Fruit fly (Drosophila melanogaster): ENCODE measurements around the gene CG11594.
A peak's percentile ranks its signal among the peaks of the same experiment; 100 is the strongest.

The CG11594 gene

dm6 chr3L:4040247-4040925 lies 14.6 kb upstream of the CG11594 start, which contains the start of the genes CG11593 and Rcd5 (continued):
- no peak for TF ChIP-seq Hr4 (GFP tag; optimal IDR thresholded peaks at IDR 0.05)
- TF ChIP-seq svp (GFP tag): no peak
- TF ChIP-seq fkh (GFP tag; optimal IDR thresholded peaks at IDR 0.05): no peak
- TF ChIP-seq Eip78C (GFP tag): no peak
- peak; percentile 83 for TF ChIP-seq CG6163 (GFP tag; IDR thresholded peaks at IDR 0.05)
- no peak for TF ChIP-seq ss (GFP tag; optimal IDR thresholded peaks at IDR 0.05)
- peak; percentile 71 for TF ChIP-seq CG11902 (GFP tag; optimal IDR thresholded peaks at IDR 0.05)
- TF ChIP-seq Blimp-1 (GFP tag; optimal IDR thresholded peaks at IDR 0.05): no peak
- TF ChIP-seq cyc (GFP tag; optimal IDR thresholded peaks at IDR 0.05): peak; percentile 53
- TF ChIP-seq net (GFP tag; optimal IDR thresholded peaks at IDR 0.05): no peak
- peak; percentile 51 for TF ChIP-seq CG15336 (GFP tag; IDR thresholded peaks at IDR 0.05)
- peak; percentile 72 for TF ChIP-seq Gug (GFP tag; IDR thresholded peaks at IDR 0.05)
- no peak for TF ChIP-seq Eip75B (GFP tag; optimal IDR thresholded peaks at IDR 0.05)
- no peak for TF ChIP-seq CG34406 (GFP tag; optimal IDR thresholded peaks at IDR 0.05)
- TF ChIP-seq CG6854 (GFP tag; optimal IDR thresholded peaks at IDR 0.05): no peak
- TF ChIP-seq Sox14 (GFP tag; optimal IDR thresholded peaks at IDR 0.05): peak; percentile 50
- TF ChIP-seq CG8632 (GFP tag; optimal IDR thresholded peaks at IDR 0.05): peak; percentile 24
- TF ChIP-seq CG6808 (GFP tag; optimal IDR thresholded peaks at IDR 0.05): no peak
- no peak for TF ChIP-seq Met (GFP tag; optimal IDR thresholded peaks at IDR 0.05)
- TF ChIP-seq achi (GFP tag; optimal IDR thresholded peaks at IDR 0.05): peak; percentile 70
- no peak for TF ChIP-seq CG1621 (tag; optimal IDR thresholded peaks at IDR 0.05)
- peak; percentile 69 for TF ChIP-seq acj6 (GFP tag; optimal IDR thresholded peaks at IDR 0.05)
- peak; percentile 79 for TF ChIP-seq eg (GFP tag; IDR thresholded peaks at IDR 0.05)
- peak; percentile 46; the same call in 1 of the 2 replicates for TF ChIP-seq CG11294 (GFP tag; IDR thresholded peaks at IDR 0.05)
- no peak for TF ChIP-seq CG3919 (GFP tag; optimal IDR thresholded peaks at IDR 0.05)
- TF ChIP-seq CG3032 (tag; optimal IDR thresholded peaks at IDR 0.05): no peak
- TF ChIP-seq pdm3 (GFP tag; optimal IDR thresholded peaks at IDR 0.05): no peak
- TF ChIP-seq CG31627 (GFP tag; optimal IDR thresholded peaks at IDR 0.05): peak; percentile 55
- TF ChIP-seq Smox (GFP tag; optimal IDR thresholded peaks at IDR 0.05): no peak
- TF ChIP-seq Eip93F (GFP tag; optimal IDR thresholded peaks at IDR 0.05): no peak
- no peak for TF ChIP-seq CG16779 (tag; optimal IDR thresholded peaks at IDR 0.05)
- TF ChIP-seq CG6792 (GFP tag; optimal IDR thresholded peaks at IDR 0.05): no peak

DNA sequence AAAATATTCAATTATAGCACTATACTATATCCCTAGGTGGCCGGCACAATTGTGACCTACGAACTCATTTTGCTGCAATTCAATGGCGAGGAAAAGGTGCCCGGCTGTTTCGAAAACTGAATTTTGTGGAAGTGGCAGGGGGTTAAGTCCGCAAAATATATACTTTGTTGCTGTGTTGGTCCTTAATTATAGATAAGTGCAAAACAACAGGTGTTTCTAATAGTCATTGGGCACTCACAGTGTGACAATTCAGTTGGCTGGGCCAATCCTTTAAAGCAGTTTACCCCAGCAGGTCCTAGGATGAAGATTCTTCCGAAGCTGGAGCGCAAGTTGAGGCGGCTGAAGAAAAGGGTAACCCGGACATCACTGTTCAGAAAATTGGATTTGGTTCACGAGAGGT lies 9.7 kb upstream of the CG11594 start, which contains the start of gene Gr64f:
Gene Gr64f, plus strand, starts transcription at position 301 of the 400 bp plus-strand sequence.
- TF ChIP-seq CG6792 (GFP tag; optimal IDR thresholded peaks at IDR 0.05) (no peak), spab (GFP tag; optimal IDR thresholded peaks at IDR 0.05) (no peak), Sox14 (GFP tag; optimal IDR thresholded peaks at IDR 0.05) (no peak), CG9139 (GFP tag; optimal IDR thresholded peaks at IDR 0.05) (no peak), CG1621 (tag; optimal IDR thresholded peaks at IDR 0.05) (no peak)

- TF ChIP-seq Hr4 (GFP tag; optimal IDR thresholded peaks at IDR 0.05) (no peak), CG4318 (GFP tag; optimal IDR thresholded peaks at IDR 0.05) (no peak), Eip93F (GFP tag; optimal IDR thresholded peaks at IDR 0.05) (no peak), dsx (GFP tag; optimal IDR thresholded peaks at IDR 0.05; ENCODE audit: poor library complexity, severe bottlenecking) (no peak), CG34406 (GFP tag; optimal IDR thresholded peaks at IDR 0.05) (no peak), Hr39 (GFP tag; optimal IDR thresholded peaks at IDR 0.05) (no peak), Sox15 (GFP tag; optimal IDR thresholded peaks at IDR 0.05) (no peak), salr (GFP tag; optimal IDR thresholded peaks at IDR 0.05) (no peak), net (GFP tag; optimal IDR thresholded peaks at IDR 0.05) (no peak), CG6163 (GFP tag; IDR thresholded peaks at IDR 0.05) (no peak), CG1621 (tag; optimal IDR thresholded peaks at IDR 0.05) (no peak), Eip78C (GFP tag) (no peak), esn (GFP tag; optimal IDR thresholded peaks at IDR 0.05) (no peak)
Measured at dm6 chr3L:4031762-4032161, 6.0 kb upstream of the CG11594 start, which contains the start of the genes Gr64d and Gr64e. TSS of gene Gr64d (plus strand) at chr3L:4032062. TSS of gene Gr64e (plus strand) at chr3L:4032141.
